Worm (Caenorhabditis elegans): ENCODE results near the gene C08B6.10.

- TF ChIP-seq T22C8.4 (GFP tag; IDR thresholded peaks at IDR 0.05), result no peak
- TF ChIP-seq ref-1 (GFP tag; conservative IDR thresholded peaks at IDR 0.05), result no peak
- TF ChIP-seq med-1 (GFP tag; optimal IDR thresholded peaks at IDR 0.05; ENCODE audit: insufficient read depth), result no peak
- no peak for TF ChIP-seq flt-1 (GFP tag; IDR thresholded peaks at IDR 0.05)
- TF ChIP-seq klf-2 (GFP tag; conservative IDR thresholded peaks at IDR 0.05), result no peak
- TF ChIP-seq ztf-23 (GFP tag; IDR thresholded peaks at IDR 0.05), result no peak
- TF ChIP-seq cog-1 (tag; optimal IDR thresholded peaks at IDR 0.05), result no peak
- no peak for TF ChIP-seq tab-1 (GFP tag; IDR thresholded peaks at IDR 0.05)
Observed at ce11 chrV:10105412-10105811, 19.9 kb upstream of the C08B6.10 start, which contains the start of gene C08B6.2.

All from whole organism, midembryonic.